Worm (Caenorhabditis elegans) whole organism, late embryonic: ENCODE measurements around the gene fbxa-59.

Experiments used
- K09A11.1 ChIP-seq: sonication (generic microtip); optimal IDR thresholded peaks from 2 replicates; lab custom pipeline; 2017; ENCODE audit warnings: antibody characterized with exemption, mild to moderate bottlenecking, missing genetic modification characterization, missing compliant biosample characterization; ENCODE audit not compliant: insufficient read depth
- ama-1 ChIP-seq: fragments of 150-350 bp; optimal IDR thresholded peaks from 2 replicates; lab custom pipeline; 2014
- ceh-9 ChIP-seq: sonication (generic microtip); optimal IDR thresholded peaks from 2 replicates; lab custom pipeline; 2016; ENCODE audit warnings: mild to moderate bottlenecking, missing genetic modification characterization, inconsistent platforms, missing compliant biosample characterization
- elt-4 ChIP-seq: sonication (generic microtip); optimal IDR thresholded peaks from 2 replicates; lab custom pipeline; 2016; ENCODE audit warnings: missing genetic modification characterization, missing compliant biosample characterization
- pha-2 ChIP-seq: sonication (generic microtip); optimal IDR thresholded peaks from 2 replicates; lab custom pipeline; 2017; ENCODE audit warnings: mild to moderate bottlenecking, missing genetic modification characterization, missing compliant biosample characterization
- ref-2 ChIP-seq: sonication (generic microtip); optimal IDR thresholded peaks from 2 replicates; lab custom pipeline; 2016; ENCODE audit warnings: missing genetic modification characterization, missing compliant biosample characterization

- TF ChIP-seq K09A11.1 (tag; lab: Kevin White, UChicago) = no peak
- TF ChIP-seq ceh-9 (tag; lab: Kevin White, UChicago) = no peak
- no peak for TF ChIP-seq ref-2 (tag; lab: Kevin White, UChicago)
- no peak for TF ChIP-seq ama-1 (lab: Kevin White, UChicago)
- TF ChIP-seq elt-4 = no peak
- no peak for TF ChIP-seq pha-2 (tag; lab: Kevin White, UChicago)
Measured at ce11 chrIII:970928-971327, 27.7 kb upstream of the fbxa-59 start.
